Worm (Caenorhabditis elegans) whole organism, L4 larva: ENCODE results near the gene dct-8.

Experiments
- ceh-82 ChIP-seq: sonication (generic microtip); optimal IDR thresholded peaks from 2 replicates; lab custom pipeline; 2017; ENCODE audit warnings: missing biosample characterization, missing genetic modification characterization
- ces-1 ChIP-seq: fragments of 150-350 bp; sonication (generic microtip); optimal IDR thresholded peaks from 4 replicates; lab custom pipeline; 2014; ENCODE audit warnings: missing biosample characterization, missing genetic modification reagents, missing genetic modification characterization
- fos-1 ChIP-seq: fragments of 150-350 bp; optimal IDR thresholded peaks from 2 replicates; lab custom pipeline; 2014; ENCODE audit warnings: missing biosample characterization, missing genetic modification characterization
- nhr-11 ChIP-seq: fragments of 150-350 bp; optimal IDR thresholded peaks from 2 replicates; lab custom pipeline; 2014; ENCODE audit warnings: missing biosample characterization, missing genetic modification characterization
- nhr-77 ChIP-seq: fragments of 150-350 bp; optimal IDR thresholded peaks from 2 replicates; lab custom pipeline; 2014; ENCODE audit warnings: missing biosample characterization, missing genetic modification characterization
- set-16 ChIP-seq: fragments of 200-800 bp; sonication (Bioruptor generic); IDR thresholded peaks from 2 replicates; pipeline ENCODE4 v1.3.6; 2022; ENCODE audit warnings: missing genetic modification reagents, missing genetic modification characterization, missing compliant biosample characterization
- unc-130 ChIP-seq: sonication (generic microtip); optimal IDR thresholded peaks from 2 replicates; lab custom pipeline; 2016; ENCODE audit warnings: missing genetic modification reagents, missing genetic modification characterization, missing compliant biosample characterization

DNA sequence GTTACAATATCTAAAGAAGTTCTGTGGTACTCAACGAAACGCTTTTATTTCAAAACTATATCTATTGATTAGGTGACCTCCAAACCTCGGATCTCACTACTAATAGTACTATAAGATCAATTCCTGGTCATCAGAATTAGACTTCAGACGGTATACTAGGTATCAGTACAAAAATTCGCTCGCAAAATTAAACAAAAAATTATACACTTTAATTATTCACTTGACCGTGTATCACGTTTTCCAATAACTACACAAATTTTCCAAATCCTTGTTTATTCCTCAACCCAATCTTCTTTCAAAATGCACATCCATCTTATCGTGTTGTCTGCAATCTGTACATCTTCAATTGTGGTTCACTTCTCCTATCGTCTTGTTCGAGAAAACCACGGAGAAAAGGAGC lies 23.3 kb downstream of the dct-8 start, which contains the start of gene F56D6.23:
- TF ChIP-seq nhr-11 (no peak), fos-1 (tag; lab: Kevin White, UChicago) (no peak), unc-130 (no peak), ceh-82 (no peak), set-16 (no peak), nhr-77 (tag; lab: Kevin White, UChicago) (no peak), ces-1 (GFP tag; lab: Kevin White, UChicago) (no peak)
